Fruit fly (Drosophila melanogaster): ENCODE data around the gene cutlet.
A peak's percentile ranks its signal among the peaks of the same experiment; 100 is the strongest.

cutlet gene

dm6 chr2L:3730182-3730975, 18.8 kb upstream of the cutlet start, which contains the start of gene CG10019:
Gene CG10019 (plus strand): TSS chr2L:3730466.
- TF ChIP-seq dl (GFP tag; optimal IDR thresholded peaks at IDR 0.05; ENCODE audit: insufficient read depth in 1 of 2, partially characterized antibody in 2 of 2): no peak
- no peak for TF ChIP-seq GATAd (GFP tag; optimal IDR thresholded peaks at IDR 0.05)
- TF ChIP-seq tai (GFP tag; optimal IDR thresholded peaks at IDR 0.05): no peak
- TF ChIP-seq Dif (GFP tag; optimal IDR thresholded peaks at IDR 0.05; ENCODE audit: partially characterized antibody): no peak
- no peak for TF ChIP-seq usp (GFP tag; optimal IDR thresholded peaks at IDR 0.05)
- no peak for TF ChIP-seq Hnf4 (GFP tag; optimal IDR thresholded peaks at IDR 0.05)
- TF ChIP-seq rgr (GFP tag; optimal IDR thresholded peaks at IDR 0.05): no peak
- no peak for TF ChIP-seq ey (GFP tag; optimal IDR thresholded peaks at IDR 0.05)
- TF ChIP-seq jim (GFP tag; optimal IDR thresholded peaks at IDR 0.05): no peak
- TF ChIP-seq sage (GFP tag; optimal IDR thresholded peaks at IDR 0.05): no peak
- TF ChIP-seq fru (GFP tag; optimal IDR thresholded peaks at IDR 0.05): no peak
- no peak for TF ChIP-seq dmrt93B (GFP tag; optimal IDR thresholded peaks at IDR 0.05)

DNA sequence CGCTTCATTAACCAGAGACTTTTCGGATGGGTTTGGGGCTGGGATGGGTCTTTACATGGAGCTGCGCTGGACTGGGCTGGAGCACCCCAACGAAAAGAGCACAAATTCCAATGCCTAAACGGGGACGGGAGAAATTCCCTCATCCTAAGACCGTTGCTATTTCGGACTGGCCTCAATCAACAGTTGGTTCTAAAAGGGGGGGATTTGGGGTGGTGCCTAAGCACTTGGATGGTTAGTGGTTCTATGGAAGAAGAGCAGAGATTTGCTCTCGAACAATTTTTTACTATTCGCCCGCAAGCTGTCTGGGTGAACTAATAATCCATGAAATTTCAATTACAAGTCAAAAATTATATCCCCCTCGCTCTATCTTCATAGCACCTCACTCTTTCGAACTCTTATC, 18.1 kb upstream of the cutlet start:
- TF ChIP-seq HLH106 (tag; optimal IDR thresholded peaks at IDR 0.05) (no peak), CG32264 (GFP tag; optimal IDR thresholded peaks at IDR 0.05) (no peak), lola (GFP tag; optimal IDR thresholded peaks at IDR 0.05) (no peak), ey (GFP tag; optimal IDR thresholded peaks at IDR 0.05) (no peak), CrebA (GFP tag; optimal IDR thresholded peaks at IDR 0.05; ENCODE audit: borderline replicate concordance) (no peak), jim (GFP tag; optimal IDR thresholded peaks at IDR 0.05) (no peak), Rel (GFP tag; optimal IDR thresholded peaks at IDR 0.05) (no peak), Rel (tag; optimal IDR thresholded peaks at IDR 0.05) (no peak), Abd-B (GFP tag; optimal IDR thresholded peaks at IDR 0.05) (no peak), br (GFP tag; optimal IDR thresholded peaks at IDR 0.05) (no peak), dsf (GFP tag; optimal IDR thresholded peaks at IDR 0.05; ENCODE audit: borderline replicate concordance) (no peak), sage (GFP tag; optimal IDR thresholded peaks at IDR 0.05) (no peak), dl (GFP tag; optimal IDR thresholded peaks at IDR 0.05; ENCODE audit: insufficient read depth in 1 of 2, partially characterized antibody in 2 of 2) (no peak), fru (GFP tag; optimal IDR thresholded peaks at IDR 0.05) (no peak), foxo (GFP tag; optimal IDR thresholded peaks at IDR 0.05) (no peak), Dif (GFP tag; optimal IDR thresholded peaks at IDR 0.05; ENCODE audit: partially characterized antibody) (no peak), GATAd (GFP tag; optimal IDR thresholded peaks at IDR 0.05) (no peak), h (GFP tag; optimal IDR thresholded peaks at IDR 0.05) (no peak), Myc (optimal IDR thresholded peaks at IDR 0.05) (no peak)

DNA sequence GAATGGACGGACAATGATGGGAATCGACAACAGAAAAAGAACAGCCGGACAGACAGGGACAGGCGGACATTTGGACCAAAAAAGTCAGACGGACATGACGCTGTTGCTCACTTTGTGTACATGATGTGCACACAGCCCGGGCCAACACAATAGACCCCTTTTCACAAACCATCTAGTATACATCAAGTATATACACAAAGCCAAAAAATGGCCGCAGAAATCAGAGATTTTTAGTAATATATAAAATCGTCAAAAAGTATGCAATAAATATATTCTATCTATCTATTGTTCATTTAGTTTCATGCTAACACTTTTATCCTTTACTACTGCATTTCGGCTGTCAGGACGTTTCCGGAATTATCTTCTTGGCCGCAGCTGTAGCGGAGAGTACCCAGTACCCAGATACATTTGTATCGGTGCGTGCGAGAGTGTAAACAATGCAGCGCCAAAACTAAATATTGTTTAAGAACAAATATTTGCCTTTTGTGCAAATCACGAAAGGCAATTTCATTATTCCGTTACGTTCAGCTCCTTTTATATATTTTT, 7.9 kb upstream of the cutlet start:
- TF ChIP-seq h (GFP tag; optimal IDR thresholded peaks at IDR 0.05) (peak; percentile 17), dmrt93B (GFP tag; optimal IDR thresholded peaks at IDR 0.05) (peak; percentile 1), psq (GFP tag; optimal IDR thresholded peaks at IDR 0.05) (no peak), Hr83 (GFP tag; optimal IDR thresholded peaks at IDR 0.05; ENCODE audit: poor library complexity, severe bottlenecking) (no peak), sage (GFP tag; optimal IDR thresholded peaks at IDR 0.05) (no peak), fru (GFP tag; optimal IDR thresholded peaks at IDR 0.05) (peak; percentile 15), Dfd (GFP tag; optimal IDR thresholded peaks at IDR 0.05) (no peak)

- TF ChIP-seq N (GFP tag; optimal IDR thresholded peaks at IDR 0.05): no peak
- no peak for TF ChIP-seq CrebA (GFP tag; optimal IDR thresholded peaks at IDR 0.05; ENCODE audit: borderline replicate concordance)
- TF ChIP-seq ey (GFP tag; optimal IDR thresholded peaks at IDR 0.05): no peak
- TF ChIP-seq Sp1 (GFP tag; optimal IDR thresholded peaks at IDR 0.05): no peak
- no peak for TF ChIP-seq Mio (GFP tag; optimal IDR thresholded peaks at IDR 0.05)
- TF ChIP-seq pan (optimal IDR thresholded peaks at IDR 0.05): no peak
- TF ChIP-seq sv (GFP tag; optimal IDR thresholded peaks at IDR 0.05): no peak
Measured at dm6 chr2L:3717673-3718235, 6.2 kb upstream of the cutlet start, which contains the start of the genes lectin-24A and Shaw. Gene lectin-24A (minus strand): TSS chr2L:3717773. Gene Shaw (plus strand): TSS chr2L:3718185.

Data from whole organism, wandering third instar larva.